Worm (Caenorhabditis elegans): ENCODE results near the gene Y42H9AR.4.

The Y42H9AR.4 gene

ce11 chrIV:8142735-8143550, 30.9 kb upstream of the Y42H9AR.4 start, which contains the start of gene pmk-2:
pmk-2 (plus strand) TSS chrIV:8143500.
- TF ChIP-seq hmg-11 (tag; optimal IDR thresholded peaks at IDR 0.05) (no peak), fkh-10 (GFP tag; optimal IDR thresholded peaks at IDR 0.05) (no peak), nfya-1 (tag; optimal IDR thresholded peaks at IDR 0.05; ENCODE audit: insufficient read depth) (peak; percentile 29), pha-4 (tag; optimal IDR thresholded peaks at IDR 0.05) (no peak), lsy-12 (tag; optimal IDR thresholded peaks at IDR 0.05) (no peak), ZK546.5 (tag; optimal IDR thresholded peaks at IDR 0.05) (no peak), lin-39 (tag; optimal IDR thresholded peaks at IDR 0.05) (no peak), ama-1 (optimal IDR thresholded peaks at IDR 0.05) (no peak), sea-2 (GFP tag; optimal IDR thresholded peaks at IDR 0.05) (no peak), elt-3 (tag; optimal IDR thresholded peaks at IDR 0.05) (no peak), jun-1 (tag; optimal IDR thresholded peaks at IDR 0.05) (peak; percentile 3), skn-1 (tag; optimal IDR thresholded peaks at IDR 0.05) (peak; percentile 14), ztf-4 (tag; optimal IDR thresholded peaks at IDR 0.05) (no peak), elt-2 (tag; optimal IDR thresholded peaks at IDR 0.05) (peak; percentile 40), R02D3.7 (tag; optimal IDR thresholded peaks at IDR 0.05) (no peak)

- TF ChIP-seq elt-1 (tag; optimal IDR thresholded peaks at IDR 0.05) (no peak), nhr-23 (tag; optimal IDR thresholded peaks at IDR 0.05) (peak; percentile 54), lin-15B (tag; optimal IDR thresholded peaks at IDR 0.05) (no peak), R02D3.7 (tag; optimal IDR thresholded peaks at IDR 0.05) (no peak), elt-3 (tag; optimal IDR thresholded peaks at IDR 0.05) (no peak), ceh-28 (tag; optimal IDR thresholded peaks at IDR 0.05) (peak; percentile 13), mdl-1 (tag; optimal IDR thresholded peaks at IDR 0.05) (no peak), ceh-82 (tag; optimal IDR thresholded peaks at IDR 0.05) (no peak), fos-1 (tag; optimal IDR thresholded peaks at IDR 0.05) (no peak), sea-2 (GFP tag; optimal IDR thresholded peaks at IDR 0.05) (no peak), nhr-77 (tag; optimal IDR thresholded peaks at IDR 0.05) (no peak), ceh-9 (tag; optimal IDR thresholded peaks at IDR 0.05) (no peak), ztf-11 (tag; optimal IDR thresholded peaks at IDR 0.05) (no peak), hmg-11 (tag; optimal IDR thresholded peaks at IDR 0.05) (no peak), mml-1 (tag; optimal IDR thresholded peaks at IDR 0.05) (no peak), nhr-76 (tag; optimal IDR thresholded peaks at IDR 0.05) (no peak), tbx-2 (tag; optimal IDR thresholded peaks at IDR 0.05) (no peak), snpc-4 (tag; optimal IDR thresholded peaks at IDR 0.05) (no peak), ceh-16 (tag; optimal IDR thresholded peaks at IDR 0.05) (no peak), elt-2 (tag; optimal IDR thresholded peaks at IDR 0.05) (peak; percentile 61), jun-1 (tag; optimal IDR thresholded peaks at IDR 0.05) (peak; percentile 11), lin-39 (tag; optimal IDR thresholded peaks at IDR 0.05) (no peak), pha-4 (tag; optimal IDR thresholded peaks at IDR 0.05) (peak; percentile 9), nhr-12 (tag; optimal IDR thresholded peaks at IDR 0.05) (no peak), nfya-1 (tag; optimal IDR thresholded peaks at IDR 0.05; ENCODE audit: insufficient read depth) (no peak), fkh-2 (tag; optimal IDR thresholded peaks at IDR 0.05) (no peak), fkh-10 (GFP tag; optimal IDR thresholded peaks at IDR 0.05) (no peak), pqm-1 (tag; optimal IDR thresholded peaks at IDR 0.05) (no peak), egl-5 (tag; optimal IDR thresholded peaks at IDR 0.05) (no peak), skn-1 (tag; optimal IDR thresholded peaks at IDR 0.05) (no peak), zag-1 (tag; optimal IDR thresholded peaks at IDR 0.05) (no peak), unc-39 (tag; optimal IDR thresholded peaks at IDR 0.05) (no peak), unc-62 (GFP tag; optimal IDR thresholded peaks at IDR 0.05) (no peak), lsy-12 (tag; optimal IDR thresholded peaks at IDR 0.05) (no peak), nhr-43 (tag; optimal IDR thresholded peaks at IDR 0.05; ENCODE audit: poor library complexity, severe bottlenecking) (no peak), ztf-4 (tag; optimal IDR thresholded peaks at IDR 0.05) (no peak), ZK546.5 (tag; optimal IDR thresholded peaks at IDR 0.05) (no peak), nhr-28 (tag; optimal IDR thresholded peaks at IDR 0.05) (no peak), nhr-67 (tag; optimal IDR thresholded peaks at IDR 0.05) (no peak), eor-1 (tag; optimal IDR thresholded peaks at IDR 0.05) (no peak), aly-2 (tag; optimal IDR thresholded peaks at IDR 0.05) (no peak), nhr-11 (tag; optimal IDR thresholded peaks at IDR 0.05) (no peak), ama-1 (optimal IDR thresholded peaks at IDR 0.05) (no peak)
These were observed 27.0 kb upstream of the Y42H9AR.4 start, which contains the start of gene pmk-3 for ce11 chrIV:8138984-8139383. pmk-3 (plus strand) TSS chrIV:8139219.

Data from whole organism, L3 larva.